Worm (Caenorhabditis elegans) whole organism, early embryonic: ENCODE results near the gene F59A1.15.

Experiments used
- B0310.2 ChIP-seq: sonication (generic microtip); optimal IDR thresholded peaks from 2 replicates; lab custom pipeline; 2016; ENCODE audit warnings: mild to moderate bottlenecking, missing genetic modification characterization, missing compliant biosample characterization
- F13C5.2 ChIP-seq: sonication (generic microtip); optimal IDR thresholded peaks from 2 replicates; lab custom pipeline; 2017; ENCODE audit warnings: mild to moderate bottlenecking, missing genetic modification characterization, inconsistent platforms, missing compliant biosample characterization
- aly-1 ChIP-seq: sonication (generic microtip); optimal IDR thresholded peaks from 2 replicates; lab custom pipeline; 2016; ENCODE audit warnings: missing genetic modification characterization, missing compliant biosample characterization
- ama-1 ChIP-seq: fragments of 150-350 bp; optimal IDR thresholded peaks from 2 replicates; lab custom pipeline; 2014
- ceh-13 ChIP-seq: fragments of 200-800 bp; sonication (Bioruptor generic); optimal IDR thresholded peaks from 2 replicates; lab custom pipeline; 2018; ENCODE audit warnings: mild to moderate bottlenecking, missing genetic modification characterization, missing compliant biosample characterization
- ceh-36 ChIP-seq: sonication (generic microtip); optimal IDR thresholded peaks from 2 replicates; lab custom pipeline; 2016; ENCODE audit warnings: missing genetic modification characterization, inconsistent platforms, missing compliant biosample characterization
- ets-7 ChIP-seq: sonication (generic microtip); optimal IDR thresholded peaks from 2 replicates; lab custom pipeline; 2016; ENCODE audit warnings: missing genotype, missing genetic modification characterization, missing compliant biosample characterization
- flt-1 ChIP-seq: fragments of 200-800 bp; sonication (Bioruptor generic); IDR thresholded peaks from 2 replicates; pipeline ENCODE4 v1.3.6; 2022; ENCODE audit warnings: missing genetic modification characterization, missing compliant biosample characterization
- hmbx-1 ChIP-seq: sonication (generic microtip); optimal IDR thresholded peaks from 2 replicates; lab custom pipeline; 2016; ENCODE audit warnings: mild to moderate bottlenecking, missing genetic modification characterization, missing compliant biosample characterization
- hmg-4 ChIP-seq: fragments of 200-800 bp; sonication (Bioruptor generic); optimal IDR thresholded peaks from 2 replicates; lab custom pipeline; 2018; ENCODE audit warnings: mild to moderate bottlenecking, missing genetic modification characterization, missing compliant biosample characterization
- hnd-1 ChIP-seq: sonication (generic microtip); optimal IDR thresholded peaks from 2 replicates; lab custom pipeline; 2016; ENCODE audit warnings: missing genetic modification characterization, missing compliant biosample characterization
- pes-1 ChIP-seq: fragments of 200-800 bp; sonication (Bioruptor generic); IDR thresholded peaks from 2 replicates; pipeline ENCODE4 v1.3.6; 2022; ENCODE audit warnings: missing genetic modification reagents, missing genetic modification characterization, missing compliant biosample characterization
- scrt-1 ChIP-seq: fragments of 200-800 bp; sonication (Bioruptor generic); IDR thresholded peaks from 2 replicates; pipeline ENCODE4 v1.3.6; 2022; ENCODE audit warnings: missing genetic modification characterization, missing compliant biosample characterization
- sea-1 ChIP-seq: fragments of 200-800 bp; sonication (Bioruptor generic); conservative IDR thresholded peaks from 2 replicates; pipeline ENCODE4 v1.3.6; 2022; ENCODE audit warnings: missing genetic modification characterization, missing compliant biosample characterization
- tbx-11 ChIP-seq: fragments of 200-800 bp; sonication (Bioruptor generic); IDR thresholded peaks from 2 replicates; pipeline ENCODE4 v1.3.6; 2022; ENCODE audit warnings: missing genetic modification characterization, missing compliant biosample characterization
- tbx-37 ChIP-seq: fragments of 200-800 bp; sonication (Bioruptor generic); conservative IDR thresholded peaks from 2 replicates; pipeline ENCODE4 v1.3.6; 2022; ENCODE audit warnings: missing genetic modification reagents, missing genetic modification characterization, missing compliant biosample characterization
- tra-4 ChIP-seq: sonication (generic microtip); optimal IDR thresholded peaks from 2 replicates; lab custom pipeline; 2017; ENCODE audit warnings: missing genetic modification characterization, missing compliant biosample characterization

The F59A1.15 gene

DNA sequence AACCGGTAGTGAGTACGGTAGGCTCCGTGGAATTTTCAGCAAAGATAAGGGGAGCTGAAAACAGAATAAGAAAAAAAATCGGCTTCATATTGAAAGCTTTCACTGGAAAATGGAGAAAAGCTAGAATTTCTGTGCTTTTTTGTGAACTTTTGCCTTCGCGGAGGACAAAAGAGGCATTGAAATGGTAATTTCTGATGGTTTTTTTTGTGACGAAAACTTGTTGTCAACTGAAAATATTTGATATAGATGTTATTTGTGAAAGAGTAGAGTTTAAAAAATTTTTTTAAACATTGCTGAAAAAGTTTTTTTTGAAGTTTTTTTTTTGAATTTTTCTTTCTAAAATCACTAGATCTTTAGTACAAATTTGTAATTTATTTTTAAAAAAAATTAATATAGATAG lies 3.2 kb upstream of the F59A1.15 start, which contains the start of gene F59A1.18:
F59A1.18 (minus strand) TSS at position 101 of the 400 bp plus-strand sequence.
- TF ChIP-seq tra-4 (tag; lab: Kevin White, UChicago) = no peak
- no peak for TF ChIP-seq hmg-4 (GFP tag; lab: Kevin White, UChicago)

DNA sequence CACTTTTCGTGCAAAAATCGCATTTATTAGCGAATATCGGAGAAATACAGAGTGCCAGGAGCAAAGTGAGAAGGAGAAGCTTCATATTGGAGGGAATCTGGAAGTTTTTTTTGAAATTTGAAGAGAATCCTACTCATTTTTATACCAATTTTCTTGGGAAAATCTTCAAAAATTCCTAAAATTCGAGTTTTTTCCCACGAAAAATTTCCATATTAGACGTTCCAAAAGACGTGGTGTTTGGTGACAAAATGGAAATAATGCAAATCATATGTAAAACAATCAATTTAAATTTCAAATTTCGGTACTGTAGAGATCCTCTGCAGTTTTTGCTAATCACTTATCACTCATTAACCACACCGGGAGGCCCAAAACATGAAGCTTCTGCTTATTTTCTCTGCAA lies 1.2 kb upstream of the F59A1.15 start, which contains the start of the genes F59A1.16 and F59A1.6:
F59A1.16 (minus strand) TSS at position 101 of the 400 bp plus-strand sequence.
F59A1.6 (plus strand) TSS at position 285 of the 400 bp plus-strand sequence.
- no peak for TF ChIP-seq pes-1 (GFP tag; lab: Robert Waterston, UW)
- TF ChIP-seq B0310.2 (tag; lab: Kevin White, UChicago) = no peak
- TF ChIP-seq ama-1 (lab: Kevin White, UChicago) = no peak

DNA sequence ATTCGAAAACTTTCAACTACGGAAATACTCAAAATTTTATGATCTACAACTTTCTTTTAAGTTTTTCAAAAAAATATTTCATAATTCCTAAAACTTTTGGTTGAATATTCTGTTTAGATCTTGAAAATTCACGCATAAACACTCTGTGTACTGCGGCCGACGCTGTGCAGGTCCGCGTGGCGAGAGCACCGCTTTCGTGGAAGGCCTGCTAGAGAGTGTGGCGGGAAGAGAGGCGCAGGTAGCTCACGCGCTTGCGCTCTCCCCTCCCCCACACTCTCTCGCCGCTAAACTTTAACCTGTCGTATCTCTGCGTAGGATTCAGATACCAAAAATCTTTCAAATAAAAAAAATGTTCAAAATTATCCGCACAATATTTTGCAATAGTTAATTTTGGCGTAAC lies 373 bp downstream of the F59A1.15 start:
- TF ChIP-seq tra-4 (tag; lab: Kevin White, UChicago) = no peak
- no peak for TF ChIP-seq flt-1 (GFP tag; lab: Robert Waterston, UW)
- no peak for TF ChIP-seq F13C5.2 (tag; lab: Kevin White, UChicago)

DNA sequence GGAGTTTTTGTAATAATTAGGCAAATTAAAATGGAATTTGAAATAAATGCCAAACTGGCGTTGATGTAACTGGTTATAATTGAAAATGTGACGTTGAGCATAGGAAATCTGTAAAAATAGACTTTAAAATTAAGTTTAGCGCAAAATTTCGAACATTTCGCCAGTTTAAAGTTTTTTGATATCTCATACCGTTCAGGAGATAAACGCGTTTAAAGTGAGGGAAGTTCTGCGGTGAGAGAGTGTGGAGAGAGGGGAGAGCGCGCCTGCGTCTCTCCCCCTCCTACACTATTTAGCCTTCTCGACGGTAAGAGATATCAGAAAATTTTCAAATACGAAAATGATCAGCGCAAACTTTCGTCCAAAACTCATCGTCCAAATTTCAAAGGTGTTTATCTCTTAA lies 7.1 kb downstream of the F59A1.15 start, which contains the start of gene str-92:
str-92 (minus strand) TSS at position 101 of the 400 bp plus-strand sequence.
- TF ChIP-seq F13C5.2 (tag; lab: Kevin White, UChicago) = no peak
- TF ChIP-seq aly-1 (tag; lab: Kevin White, UChicago) = no peak
- TF ChIP-seq scrt-1 (GFP tag; lab: Robert Waterston, UW) = no peak
- TF ChIP-seq B0310.2 (tag; lab: Kevin White, UChicago) = no peak
- TF ChIP-seq ceh-13 (GFP tag; lab: Kevin White, UChicago) = no peak
- no peak for TF ChIP-seq ama-1 (lab: Kevin White, UChicago)
- TF ChIP-seq sea-1 (GFP tag; lab: Robert Waterston, UW) = no peak
- no peak for TF ChIP-seq tbx-37 (GFP tag; lab: Robert Waterston, UW)
- TF ChIP-seq pes-1 (GFP tag; lab: Robert Waterston, UW) = no peak
- TF ChIP-seq hnd-1 (tag; lab: Kevin White, UChicago) = no peak

DNA sequence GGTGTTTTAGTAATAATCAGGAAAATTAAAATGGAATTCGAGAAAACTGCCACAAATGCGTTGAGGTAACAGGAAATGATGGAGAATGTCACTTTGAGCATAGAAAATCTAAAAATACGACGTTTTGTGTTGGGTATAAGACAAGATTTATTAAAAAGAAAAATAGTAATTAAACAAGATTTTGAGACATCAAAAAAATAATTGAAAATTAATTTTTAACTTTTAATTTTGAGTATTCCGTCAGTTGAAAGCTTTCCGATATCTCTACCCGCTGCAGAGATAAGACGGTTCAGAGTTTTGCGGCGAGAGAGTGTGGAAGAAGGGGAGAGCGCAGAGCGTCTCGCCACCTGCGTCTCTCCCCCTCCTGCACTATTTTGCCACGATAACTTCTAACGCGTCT lies 10.3 kb downstream of the F59A1.15 start, which contains the start of gene str-93:
str-93 (minus strand) TSS at position 101 of the 400 bp plus-strand sequence.
- TF ChIP-seq F13C5.2 (tag; lab: Kevin White, UChicago) (no peak), hmbx-1 (no peak), scrt-1 (GFP tag; lab: Robert Waterston, UW) (no peak), pes-1 (GFP tag; lab: Robert Waterston, UW) (no peak), tbx-11 (no peak), flt-1 (GFP tag; lab: Robert Waterston, UW) (no peak), ceh-36 (tag; lab: Kevin White, UChicago) (no peak), tbx-37 (GFP tag; lab: Robert Waterston, UW) (no peak), hnd-1 (tag; lab: Kevin White, UChicago) (no peak), ama-1 (lab: Kevin White, UChicago) (no peak), hmg-4 (GFP tag; lab: Kevin White, UChicago) (no peak), ceh-13 (GFP tag; lab: Kevin White, UChicago) (no peak)

DNA sequence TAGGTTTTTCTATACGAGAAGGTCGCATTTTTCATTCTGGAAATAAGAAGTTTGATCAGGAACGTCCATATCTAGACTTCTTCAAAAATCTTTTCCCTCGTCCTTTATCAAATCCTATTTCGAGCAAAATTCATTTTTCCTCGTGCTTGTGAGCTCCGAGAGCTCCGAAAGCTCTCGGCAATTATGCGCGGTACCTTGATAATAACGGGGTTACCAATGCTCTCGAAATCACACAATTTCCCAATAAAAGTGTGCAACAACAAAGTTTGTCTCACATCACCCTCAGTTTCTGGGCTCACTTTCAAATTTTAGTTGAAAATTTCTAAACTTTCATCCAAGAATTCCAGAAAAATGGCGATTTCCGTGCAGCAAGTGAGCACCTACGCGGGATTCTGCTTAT lies 15.1 kb downstream of the F59A1.15 start, which contains the start of gene str-89:
str-89 (plus strand) TSS at position 301 of the 400 bp plus-strand sequence.
- no peak for TF ChIP-seq hnd-1 (tag; lab: Kevin White, UChicago)
- no peak for TF ChIP-seq ama-1 (lab: Kevin White, UChicago)
- TF ChIP-seq ceh-36 (tag; lab: Kevin White, UChicago) = no peak

DNA sequence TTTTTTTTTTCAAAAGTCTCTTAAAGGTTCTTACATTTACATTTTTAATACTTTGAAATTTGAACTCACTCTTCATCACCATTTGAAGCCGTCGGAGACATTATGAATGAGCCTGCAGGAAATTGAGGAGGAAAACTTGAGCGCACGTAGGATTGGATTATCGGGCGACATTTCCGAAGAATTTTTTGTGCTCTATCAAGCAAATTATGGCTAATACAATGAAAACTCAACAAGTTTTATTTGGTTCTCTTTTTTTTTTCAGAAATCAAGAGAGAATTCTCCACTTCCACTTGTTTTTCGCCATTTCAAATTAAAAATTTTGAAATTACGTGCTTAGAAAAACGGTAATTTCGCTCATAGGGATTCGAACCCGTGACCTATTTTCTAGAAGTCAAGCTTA lies 16.0 kb downstream of the F59A1.15 start, which contains the start of gene F59A1.12:
F59A1.12 (minus strand) TSS at position 101 of the 400 bp plus-strand sequence.
- TF ChIP-seq hnd-1 (tag; lab: Kevin White, UChicago) (no peak), ceh-36 (tag; lab: Kevin White, UChicago) (no peak), tbx-11 (no peak), sea-1 (GFP tag; lab: Robert Waterston, UW) (no peak), pes-1 (GFP tag; lab: Robert Waterston, UW) (no peak), ceh-13 (GFP tag; lab: Kevin White, UChicago) (no peak), ets-7 (no peak), hmbx-1 (no peak), tbx-37 (GFP tag; lab: Robert Waterston, UW) (no peak), aly-1 (tag; lab: Kevin White, UChicago) (no peak), tra-4 (tag; lab: Kevin White, UChicago) (no peak), B0310.2 (tag; lab: Kevin White, UChicago) (no peak), F13C5.2 (tag; lab: Kevin White, UChicago) (no peak), flt-1 (GFP tag; lab: Robert Waterston, UW) (no peak)

DNA sequence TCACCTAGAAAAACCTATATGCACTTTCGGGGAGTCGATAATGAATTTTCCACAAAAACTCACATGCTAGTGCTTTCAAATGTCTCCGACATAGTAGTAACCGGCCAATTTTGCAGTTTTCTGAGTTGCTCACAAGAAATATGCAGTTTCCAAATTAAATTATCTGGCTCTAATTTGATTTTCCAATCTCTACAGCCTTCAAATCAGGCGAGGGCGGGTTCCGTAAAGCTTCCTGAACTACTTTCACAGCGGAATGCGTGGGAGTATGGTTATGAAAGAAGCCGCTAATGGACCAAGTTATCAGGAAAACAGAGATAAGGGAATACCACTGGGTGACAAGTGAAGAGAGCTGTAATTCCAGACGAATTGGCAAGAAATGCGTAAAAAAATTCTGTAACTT lies 17.8 kb downstream of the F59A1.15 start, which contains the start of gene F59A1.11:
F59A1.11 (minus strand) TSS at position 101 of the 400 bp plus-strand sequence.
- no peak for TF ChIP-seq ets-7
- TF ChIP-seq ama-1 (lab: Kevin White, UChicago) = no peak
- no peak for TF ChIP-seq tbx-11
- TF ChIP-seq hmbx-1 = no peak
- no peak for TF ChIP-seq pes-1 (GFP tag; lab: Robert Waterston, UW)
